Worm (Caenorhabditis elegans): ENCODE data around the gene ulp-1.

DNA sequence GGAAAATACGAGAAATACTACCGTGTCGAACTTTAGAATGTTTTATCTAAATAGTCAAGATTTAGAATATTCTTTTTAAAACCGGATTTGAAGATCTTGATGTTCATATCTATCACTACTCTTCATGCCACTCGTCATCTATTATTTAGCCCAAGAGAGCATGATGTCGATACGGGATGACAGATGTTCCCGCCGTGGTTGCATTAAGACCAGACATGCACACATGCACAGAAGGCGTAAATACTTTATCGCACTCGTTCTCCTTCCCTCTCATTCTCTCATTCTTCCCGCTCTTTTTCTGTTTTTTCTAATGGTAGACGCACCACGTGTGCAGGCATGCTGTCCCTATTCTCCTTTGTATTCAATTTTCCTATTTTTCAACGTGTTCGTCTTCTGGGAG lies 13.8 kb upstream of the ulp-1 start:
- TF ChIP-seq ceh-18 (tag; optimal IDR thresholded peaks at IDR 0.05) (no peak), madf-2 (tag; optimal IDR thresholded peaks at IDR 0.05) (no peak), pha-2 (tag; optimal IDR thresholded peaks at IDR 0.05) (no peak), nfya-1 (tag; optimal IDR thresholded peaks at IDR 0.05) (no peak)

Measured in whole organism, late embryonic.